Worm (Caenorhabditis elegans) whole organism, L4 larva: ENCODE measurements around the gene tnt-2.

Experiments
- D1046.2 ChIP-seq: fragments of 200-800 bp; sonication (Bioruptor generic); IDR thresholded peaks from 2 replicates; pipeline ENCODE4 v1.3.6; 2022; ENCODE audit warnings: missing genetic modification characterization, missing compliant biosample characterization
- R02D3.7 ChIP-seq: fragments of 150-350 bp; sonication (generic microtip); optimal IDR thresholded peaks from 3 replicates; lab custom pipeline; 2014; ENCODE audit warnings: missing biosample characterization, missing genetic modification characterization
- Y105C5A.15 ChIP-seq: fragments of 200-800 bp; sonication (Bioruptor generic); IDR thresholded peaks from 2 replicates; pipeline ENCODE4 v1.3.6; 2022; ENCODE audit warnings: missing genetic modification characterization, missing compliant biosample characterization
- Y5F2A.4 ChIP-seq: fragments of 200-800 bp; sonication (Bioruptor generic); optimal IDR thresholded peaks from 2 replicates; lab custom pipeline; 2018; ENCODE audit warnings: mild to moderate bottlenecking, missing genetic modification characterization, missing compliant biosample characterization
- aha-1 ChIP-seq: fragments of 150-350 bp; peaks from one replicate; lab custom pipeline; 2014; ENCODE audit warnings: missing biosample characterization, missing genetic modification characterization
- attf-4 ChIP-seq: sonication (generic microtip); optimal IDR thresholded peaks from 3 replicates; lab custom pipeline; 2017; ENCODE audit warnings: missing biosample characterization, missing genetic modification characterization
- ceh-32 ChIP-seq: sonication (generic microtip); optimal IDR thresholded peaks from 2 replicates; lab custom pipeline; 2016; ENCODE audit warnings: mild to moderate bottlenecking, missing genetic modification characterization, missing compliant biosample characterization; ENCODE audit not compliant: poor library complexity
- ceh-44 ChIP-seq: fragments of 200-800 bp; sonication (Bioruptor generic); IDR thresholded peaks from 2 replicates; pipeline ENCODE4 v1.3.6; 2022; ENCODE audit warnings: missing genetic modification reagents, missing genetic modification characterization, missing compliant biosample characterization
- ceh-82 ChIP-seq: sonication (generic microtip); optimal IDR thresholded peaks from 2 replicates; lab custom pipeline; 2017; ENCODE audit warnings: missing biosample characterization, missing genetic modification characterization
- daf-12 ChIP-seq: fragments of 150-350 bp; optimal IDR thresholded peaks from 2 replicates; lab custom pipeline; 2014; ENCODE audit warnings: missing biosample characterization, missing genetic modification reagents, missing genetic modification characterization
- dmd-8 ChIP-seq: fragments of 200-800 bp; sonication (Bioruptor generic); IDR thresholded peaks from 2 replicates; pipeline ENCODE4 v1.3.6; 2022; ENCODE audit warnings: missing genetic modification characterization, missing compliant biosample characterization
- fkh-10 ChIP-seq: fragments of 150-350 bp; optimal IDR thresholded peaks from 2 replicates; lab custom pipeline; 2014; ENCODE audit warnings: missing biosample characterization, missing genetic modification reagents, missing genetic modification characterization
- hlh-30 ChIP-seq: sonication (generic microtip); optimal IDR thresholded peaks from 2 replicates; lab custom pipeline; 2017; ENCODE audit warnings: antibody characterized with exemption, mild to moderate bottlenecking, missing genetic modification characterization, missing compliant biosample characterization; ENCODE audit not compliant: insufficient read depth
- lim-7 ChIP-seq: fragments of 200-800 bp; sonication (Bioruptor generic); IDR thresholded peaks from 2 replicates; pipeline ENCODE4 v1.3.6; 2022; ENCODE audit warnings: missing genetic modification characterization, missing compliant biosample characterization
- lin-1 ChIP-seq: fragments of 200-800 bp; sonication (Bioruptor generic); IDR thresholded peaks from 2 replicates; pipeline ENCODE4 v1.3.6; 2022; ENCODE audit warnings: missing genetic modification reagents, missing genetic modification characterization, missing compliant biosample characterization
- lin-13 ChIP-seq: fragments of 150-350 bp; optimal IDR thresholded peaks from 2 replicates; lab custom pipeline; 2014; ENCODE audit warnings: missing biosample characterization, missing genetic modification reagents, missing genetic modification characterization
- lin-29 ChIP-seq: fragments of 200-800 bp; sonication (Bioruptor generic); IDR thresholded peaks from 2 replicates; pipeline ENCODE4 v1.3.6; 2022; ENCODE audit warnings: missing genetic modification reagents, missing genetic modification characterization, missing compliant biosample characterization
- lir-3 ChIP-seq: sonication (generic microtip); optimal IDR thresholded peaks from 2 replicates; lab custom pipeline; 2016; ENCODE audit warnings: mild to moderate bottlenecking, missing genetic modification characterization, missing compliant biosample characterization
- lsy-2 ChIP-seq, 2 experiments: fragments of 150-350 bp in 1 of 2; sonication (generic microtip) in 1 of 2; optimal IDR thresholded peaks; 2 replicates each; lab custom pipeline; 2014 to 2017; ENCODE audit warnings: missing biosample characterization in 2 of 2, missing genetic modification characterization in 2 of 2
- madf-5 ChIP-seq, 2 experiments: fragments of 200-800 bp; sonication (Bioruptor generic); IDR thresholded peaks; 2 replicates each; pipeline ENCODE4 v1.3.6; 2022; ENCODE audit warnings: missing compliant biosample characterization in 2 of 2, missing genetic modification characterization in 2 of 2
- madf-9 ChIP-seq: fragments of 200-800 bp; sonication (Bioruptor generic); conservative IDR thresholded peaks from 2 replicates; pipeline ENCODE4 v1.3.6; 2022; ENCODE audit warnings: missing genetic modification reagents, missing genetic modification characterization, missing compliant biosample characterization
- mdl-1 ChIP-seq, 2 experiments: fragments of 150-350 bp in 1 of 2; sonication (generic microtip) in 1 of 2; optimal IDR thresholded peaks; 2 replicates each; lab custom pipeline; 2014 to 2017; ENCODE audit warnings: missing biosample characterization in 2 of 2, missing genetic modification characterization in 2 of 2
- mep-1 ChIP-seq: fragments of 150-350 bp; sonication (generic microtip); optimal IDR thresholded peaks from 3 replicates; lab custom pipeline; 2014; ENCODE audit warnings: missing biosample characterization, missing genetic modification characterization
- mes-2 ChIP-seq: sonication (generic microtip); optimal IDR thresholded peaks from 2 replicates; lab custom pipeline; 2016; ENCODE audit warnings: missing genotype, mild to moderate bottlenecking, missing genetic modification characterization, missing compliant biosample characterization; ENCODE audit not compliant: poor library complexity, severe bottlenecking
- mxl-3 ChIP-seq: fragments of 200-800 bp; sonication (Bioruptor generic); optimal IDR thresholded peaks from 2 replicates; lab custom pipeline; 2018; ENCODE audit warnings: mild to moderate bottlenecking, missing genetic modification characterization, missing compliant biosample characterization
- nhr-28 ChIP-seq: fragments of 150-350 bp; optimal IDR thresholded peaks from 2 replicates; lab custom pipeline; 2014; ENCODE audit warnings: missing biosample characterization, missing genetic modification characterization
- nhr-41 ChIP-seq: fragments of 200-800 bp; sonication (Bioruptor generic); IDR thresholded peaks from 2 replicates; pipeline ENCODE4 v1.3.6; 2022; ENCODE audit warnings: missing genetic modification reagents, missing genetic modification characterization, missing compliant biosample characterization
- nhr-48 ChIP-seq: sonication (generic microtip); optimal IDR thresholded peaks from 2 replicates; lab custom pipeline; 2016; ENCODE audit warnings: mild to moderate bottlenecking, missing genetic modification characterization, missing compliant biosample characterization
- pha-4 ChIP-seq, 2 experiments: fragments of 150-350 bp in 1 of 2; fragments of 200-800 bp in 1 of 2; sonication (Bioruptor generic) in 1 of 2; IDR thresholded peaks in 1 of 2; optimal IDR thresholded peaks in 1 of 2; 2 replicates each; pipeline versions ENCODE4 v1.3.6 to Lab custom; 2014 to 2022; ENCODE audit warnings: missing genetic modification characterization in 2 of 2, missing genetic modification reagents in 2 of 2, missing biosample characterization in 1 of 2, missing compliant biosample characterization in 1 of 2
- php-3 ChIP-seq: fragments of 200-800 bp; sonication (Bioruptor generic); IDR thresholded peaks from 2 replicates; pipeline ENCODE4 v1.3.6; 2022; ENCODE audit warnings: missing genetic modification reagents, missing genetic modification characterization, missing compliant biosample characterization
- pqm-1 ChIP-seq: sonication (generic microtip); optimal IDR thresholded peaks from 2 replicates; lab custom pipeline; 2017; ENCODE audit warnings: missing biosample characterization, missing genetic modification characterization
- rbr-2 ChIP-seq: sonication (generic microtip); optimal IDR thresholded peaks from 2 replicates; lab custom pipeline; 2016; ENCODE audit warnings: missing genotype, missing genetic modification characterization, missing compliant biosample characterization
- saeg-2 ChIP-seq: fragments of 200-800 bp; sonication (Bioruptor generic); IDR thresholded peaks from 2 replicates; pipeline ENCODE4 v1.3.6; 2022; ENCODE audit warnings: missing genetic modification reagents, missing genetic modification characterization, missing compliant biosample characterization
- sdz-12 ChIP-seq: fragments of 200-800 bp; sonication (Bioruptor generic); optimal IDR thresholded peaks from 2 replicates; lab custom pipeline; 2018; ENCODE audit warnings: mild to moderate bottlenecking, missing genetic modification characterization, missing compliant biosample characterization
- snpc-1.2 ChIP-seq: fragments of 200-800 bp; sonication (Bioruptor generic); IDR thresholded peaks from 2 replicates; pipeline ENCODE4 v1.3.6; 2022; ENCODE audit warnings: missing genetic modification reagents, missing genetic modification characterization, missing compliant biosample characterization
- snpc-4 ChIP-seq: fragments of 150-350 bp; optimal IDR thresholded peaks from 2 replicates; lab custom pipeline; 2014; ENCODE audit warnings: missing biosample characterization, missing genetic modification characterization
- unc-39 ChIP-seq: sonication (generic microtip); optimal IDR thresholded peaks from 2 replicates; lab custom pipeline; 2017; ENCODE audit warnings: missing biosample characterization, missing genetic modification characterization
- unc-62 ChIP-seq, 3 experiments: fragments of 150-350 bp in 1 of 3; sonication (generic microtip); optimal IDR thresholded peaks in 2 of 3; peaks in 1 of 3; 1 replicate in 1 of 3; 2 replicates in 2 of 3; lab custom pipeline; 2014 to 2017; ENCODE audit warnings: missing biosample characterization in 3 of 3, missing genetic modification characterization in 3 of 3, missing genetic modification reagents in 3 of 3, missing genotype in 1 of 3
- zfp-3 ChIP-seq: fragments of 200-800 bp; sonication (Bioruptor generic); conservative IDR thresholded peaks from 2 replicates; pipeline ENCODE4 v1.3.6; 2022; ENCODE audit warnings: missing genetic modification reagents, missing genetic modification characterization, missing compliant biosample characterization
- ztf-11 ChIP-seq: fragments of 150-350 bp; optimal IDR thresholded peaks from 2 replicates; lab custom pipeline; 2014; ENCODE audit warnings: missing biosample characterization, missing genetic modification characterization

The tnt-2 gene

DNA sequence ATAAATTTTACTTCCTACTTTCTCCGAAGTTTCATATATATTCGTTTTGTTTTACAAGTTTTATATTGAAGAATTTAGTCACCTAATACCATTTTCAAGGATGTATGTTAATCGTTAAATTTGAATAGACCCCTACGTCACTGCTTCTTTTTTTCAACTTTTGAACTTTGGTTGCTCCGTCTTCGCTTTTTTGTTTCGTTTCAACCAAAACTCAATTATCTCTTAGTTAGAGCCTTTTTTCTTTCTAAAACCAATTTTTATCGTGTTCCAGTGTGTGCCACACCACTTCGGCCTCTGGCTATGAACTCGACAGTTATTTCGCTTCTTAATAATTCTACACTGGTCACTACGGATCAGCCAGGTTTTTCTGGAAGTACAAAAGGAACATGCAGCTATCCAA lies 25.8 kb downstream of the tnt-2 start, which contains the start of gene frpr-8:
Gene frpr-8, plus strand, starts transcription at position 301 of the 400 bp plus-strand sequence.
- no peak for TF ChIP-seq ceh-44 (GFP tag; lab: Robert Waterston, UW)
- no peak for TF ChIP-seq Y5F2A.4 (GFP tag; lab: Kevin White, UChicago)
- TF ChIP-seq ceh-32 (tag; lab: Kevin White, UChicago): no peak
- no peak for TF ChIP-seq nhr-28 (tag; lab: Kevin White, UChicago)
- TF ChIP-seq zfp-3 (GFP tag; lab: Robert Waterston, UW): no peak
- no peak for TF ChIP-seq mes-2 (tag; lab: Kevin White, UChicago)
- no peak for TF ChIP-seq saeg-2 (GFP tag; lab: Robert Waterston, UW)
- no peak for TF ChIP-seq lsy-2 (tag; optimal IDR thresholded peaks at IDR 0.05; lab: Kevin White, UChicago)
- TF ChIP-seq D1046.2 (GFP tag; lab: Robert Waterston, UW): no peak
- TF ChIP-seq madf-9 (GFP tag; lab: Robert Waterston, UW): no peak
- no peak for TF ChIP-seq lin-29
- no peak for TF ChIP-seq unc-39 (tag; lab: Kevin White, UChicago)
- no peak for TF ChIP-seq unc-62 (GFP tag; optimal IDR thresholded peaks at IDR 0.05 in 1 of 2; lab: Kevin White, UChicago)
- no peak for TF ChIP-seq unc-62 (tag; optimal IDR thresholded peaks at IDR 0.05; lab: Kevin White, UChicago)
- TF ChIP-seq lir-3 (tag; lab: Kevin White, UChicago): no peak
- no peak for TF ChIP-seq mxl-3 (GFP tag; lab: Kevin White, UChicago)

DNA sequence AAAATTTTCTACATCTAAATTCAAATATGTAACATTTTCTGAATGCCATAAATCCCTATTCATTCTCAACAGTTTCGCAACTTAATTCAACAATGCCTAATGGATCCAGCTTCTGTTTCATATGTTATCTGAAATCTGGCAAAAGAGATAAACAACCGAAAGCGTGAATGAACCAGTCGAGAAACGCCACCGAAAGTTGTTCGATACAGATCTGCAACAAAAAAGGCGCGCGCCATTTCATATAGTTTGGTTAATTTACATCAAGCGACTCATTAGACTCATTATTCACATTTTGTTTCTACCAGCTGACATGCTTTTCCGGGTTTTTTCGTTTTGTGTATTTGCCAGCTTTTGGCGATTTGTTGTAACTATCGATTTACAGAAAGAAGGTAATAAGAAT lies 41.8 kb downstream of the tnt-2 start, which contains the start of gene K09E2.1:
Gene K09E2.1, plus strand, starts transcription at position 301 of the 400 bp plus-strand sequence.
- TF ChIP-seq nhr-41 (no peak), attf-4 (no peak), madf-5 (GFP tag; IDR thresholded peaks at IDR 0.05; lab: Robert Waterston, UW) (no peak)
- TF ChIP-seq, all 104 proteins: peak for 0

DNA sequence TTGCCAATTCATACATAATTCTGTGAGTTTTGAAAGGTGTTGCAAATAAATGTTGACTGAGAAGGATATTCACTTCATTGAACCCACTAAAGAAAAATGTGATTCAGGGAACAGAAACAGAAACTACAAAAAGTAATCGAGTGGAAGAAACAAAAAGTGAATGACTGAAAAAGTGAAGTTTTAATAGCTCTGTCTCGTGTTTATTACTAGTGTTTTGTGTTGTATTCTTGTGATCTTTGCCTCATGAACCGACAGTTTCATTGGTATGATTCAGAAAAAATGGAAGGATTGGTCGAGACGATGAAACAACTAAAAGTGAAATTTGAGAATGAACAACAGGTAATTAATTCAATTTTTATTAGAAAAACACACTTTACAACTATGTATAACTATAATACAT lies 45.5 kb downstream of the tnt-2 start:
- TF ChIP-seq unc-62 (GFP tag; optimal IDR thresholded peaks at IDR 0.05 in 1 of 2; lab: Kevin White, UChicago) (peak in 1 of 2 experiments; percentile 37), unc-62 (tag; optimal IDR thresholded peaks at IDR 0.05; lab: Kevin White, UChicago) (no peak), fkh-10 (GFP tag; lab: Kevin White, UChicago) (no peak), Y105C5A.15 (GFP tag; lab: Robert Waterston, UW) (no peak), hlh-30 (peak; percentile 64), madf-9 (GFP tag; lab: Robert Waterston, UW) (no peak), mep-1 (tag; lab: Kevin White, UChicago) (no peak), lin-1 (GFP tag; lab: Robert Waterston, UW) (no peak), nhr-28 (tag; lab: Kevin White, UChicago) (peak; percentile 58), ceh-82 (tag; lab: Kevin White, UChicago) (no peak)

DNA sequence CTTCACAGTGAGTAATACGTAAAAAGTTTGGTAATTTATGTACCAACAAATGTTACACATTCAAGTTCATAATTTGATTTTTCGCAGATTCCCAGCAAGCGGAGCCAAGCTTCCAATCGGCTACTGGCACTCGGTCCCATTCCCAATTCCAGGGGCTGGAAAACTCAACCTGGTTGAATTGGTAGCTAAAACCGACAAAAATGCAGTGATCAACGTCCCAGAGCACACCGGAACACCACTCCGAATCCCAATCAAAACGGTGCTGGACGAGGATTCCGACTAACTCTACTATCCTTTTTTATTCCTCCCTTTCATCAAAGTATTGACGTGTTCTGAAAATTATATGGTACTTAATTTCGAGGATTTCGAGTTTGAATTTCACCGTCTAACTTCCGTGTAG lies 46.0 kb downstream of the tnt-2 start:
- TF ChIP-seq unc-62 (GFP tag; optimal IDR thresholded peaks at IDR 0.05 in 1 of 2; lab: Kevin White, UChicago): peak in 1 of 2 experiments; percentile 96
- TF ChIP-seq unc-62 (tag; optimal IDR thresholded peaks at IDR 0.05; lab: Kevin White, UChicago): no peak
- TF ChIP-seq daf-12 (tag; lab: Kevin White, UChicago): no peak

DNA sequence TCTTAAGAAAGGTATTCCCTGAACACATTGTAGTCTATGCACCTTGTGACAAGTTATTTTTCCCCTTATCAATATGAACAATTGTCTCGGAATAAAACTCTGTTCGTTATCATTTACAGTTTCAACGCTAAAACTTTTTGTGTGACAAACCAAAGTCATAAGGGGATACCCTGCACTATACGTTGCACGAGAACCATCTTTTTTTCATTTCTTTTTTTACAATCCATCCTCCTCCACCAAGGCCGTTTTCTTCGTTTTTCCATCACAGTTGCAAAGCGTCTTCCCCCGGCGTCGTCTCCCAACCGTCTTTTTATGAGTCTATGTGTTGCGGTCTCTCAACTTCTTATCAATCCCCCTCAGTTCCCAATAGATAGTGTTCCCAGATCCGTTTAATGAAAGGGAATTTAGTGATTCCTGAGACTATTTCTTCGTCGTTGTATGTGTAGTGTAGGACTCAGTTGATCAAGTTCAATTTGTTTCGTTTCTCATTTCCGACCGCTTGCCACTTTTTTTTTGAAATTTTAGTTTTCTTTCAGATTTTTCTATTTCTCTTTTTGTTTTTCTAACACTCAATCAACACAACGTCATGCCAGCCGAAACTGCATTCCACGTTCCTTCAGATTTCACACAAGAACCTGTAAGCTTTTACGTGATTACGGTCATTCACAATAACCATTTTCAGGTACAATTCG lies 47.1 kb downstream of the tnt-2 start:
- no peak for TF ChIP-seq rbr-2
- TF ChIP-seq nhr-28 (tag; lab: Kevin White, UChicago): peak; percentile 81
- TF ChIP-seq php-3 (GFP tag; lab: Robert Waterston, UW): peak; percentile 42; the same call in 1 of the 2 replicates
- no peak for TF ChIP-seq ceh-82 (tag; lab: Kevin White, UChicago)
- TF ChIP-seq zfp-3 (GFP tag; lab: Robert Waterston, UW): no peak
- TF ChIP-seq nhr-48: peak; percentile 86
- no peak for TF ChIP-seq sdz-12 (GFP tag; lab: Kevin White, UChicago)
- no peak for TF ChIP-seq snpc-1.2 (GFP tag; lab: Robert Waterston, UW)
- no peak for TF ChIP-seq dmd-8 (GFP tag; lab: Robert Waterston, UW)
- no peak for TF ChIP-seq R02D3.7
- TF ChIP-seq ztf-11 (tag; lab: Kevin White, UChicago): no peak
- no peak for TF ChIP-seq lin-13 (GFP tag; lab: Kevin White, UChicago)
- no peak for TF ChIP-seq Y5F2A.4 (GFP tag; lab: Kevin White, UChicago)
- peak; percentile 90 for TF ChIP-seq aha-1 (tag; lab: Kevin White, UChicago)
- TF ChIP-seq lsy-2 (tag; optimal IDR thresholded peaks at IDR 0.05; lab: Kevin White, UChicago): no peak
- peak; percentile 63 for TF ChIP-seq pqm-1 (tag; lab: Kevin White, UChicago)
- peak; percentile 63 to 88 for TF ChIP-seq mdl-1 (tag; optimal IDR thresholded peaks at IDR 0.05; lab: Kevin White, UChicago)
- no peak for TF ChIP-seq lim-7 (GFP tag; lab: Robert Waterston, UW)
- no peak for TF ChIP-seq pha-4 (GFP tag; IDR thresholded peaks at IDR 0.05; lab: Robert Waterston, UW)
- no peak for TF ChIP-seq pha-4 (tag; optimal IDR thresholded peaks at IDR 0.05; lab: Kevin White, UChicago)
- TF ChIP-seq snpc-4 (tag; lab: Kevin White, UChicago): no peak
